Fruit fly (Drosophila melanogaster) whole organism, adult: Measurements from ENCODE around the gene CG44174.

ENCODE experiments used
- CG12768 ChIP-seq: fragments of 200-800 bp; sonication (Bioruptor generic); optimal IDR thresholded peaks from 2 replicates; lab custom pipeline; 2017; ENCODE audit warnings: missing biosample characterization, missing genetic modification characterization, mild to moderate bottlenecking, moderate library complexity, missing genetic modification reagents
- CG7101 ChIP-seq: fragments of 200-800 bp; sonication (Bioruptor generic); optimal IDR thresholded peaks from 2 replicates; lab custom pipeline; 2018; ENCODE audit warnings: missing biosample characterization, mild to moderate bottlenecking, missing genetic modification characterization, moderate library complexity
- Mnt ChIP-seq: fragments of 200-800 bp; sonication (Bioruptor generic); optimal IDR thresholded peaks from 2 replicates; lab custom pipeline; 2016; ENCODE audit warnings: missing biosample characterization, mild to moderate bottlenecking, missing genetic modification characterization
- cnc ChIP-seq, 2 experiments: fragments of >200 bp; optimal IDR thresholded peaks; 2 replicates each; lab custom pipeline; 2017
- ovo ChIP-seq: fragments of 200-800 bp; sonication (Bioruptor generic); optimal IDR thresholded peaks from 2 replicates; lab custom pipeline; 2016; ENCODE audit warnings: missing biosample characterization, missing genetic modification characterization

dm6 chr3R:19306439-19307120 lies 9.1 kb upstream of the CG44174 start:
- no peak for TF ChIP-seq CG12768 (GFP tag; lab: Kevin White, UChicago)
- no peak for TF ChIP-seq CG7101
- TF ChIP-seq Mnt (GFP tag; lab: Kevin White, UChicago), result no peak
- TF ChIP-seq ovo, result no peak
- no peak for TF ChIP-seq cnc (optimal IDR thresholded peaks at IDR 0.05; lab: Kevin White, UChicago)
